Worm (Caenorhabditis elegans): ENCODE measurements around the gene K02E11.3.

ce11 chrV:14273019-14273418, 26.4 kb upstream of the K02E11.3 start, which contains the start of gene F40G12.6:
- TF ChIP-seq elt-2 (tag; optimal IDR thresholded peaks at IDR 0.05) = no peak
- no peak for TF ChIP-seq lir-3 (tag; optimal IDR thresholded peaks at IDR 0.05; ENCODE audit: poor library complexity)
- no peak for TF ChIP-seq ceh-82 (tag; optimal IDR thresholded peaks at IDR 0.05)
